Fruit fly (Drosophila melanogaster): ENCODE data around the gene CG15764.

The CG15764 gene

dm6 chrX:5868795-5869194 is at the start of gene CG15764:
Gene CG15764 (plus strand): TSS chrX:5869095.
- TF ChIP-seq ovo (GFP tag; optimal IDR thresholded peaks at IDR 0.05) (no peak), CG1620 (GFP tag; optimal IDR thresholded peaks at IDR 0.05) (no peak), CG5204 (GFP tag; optimal IDR thresholded peaks at IDR 0.05) (no peak), bab1 (GFP tag; optimal IDR thresholded peaks at IDR 0.05) (no peak), CG33017 (tag; optimal IDR thresholded peaks at IDR 0.05) (no peak), cic (GFP tag; optimal IDR thresholded peaks at IDR 0.05) (no peak), CG11617 (GFP tag; optimal IDR thresholded peaks at IDR 0.05) (no peak), CG12768 (GFP tag; optimal IDR thresholded peaks at IDR 0.05) (no peak), CG14711 (tag; optimal IDR thresholded peaks at IDR 0.05) (no peak)

DNA sequence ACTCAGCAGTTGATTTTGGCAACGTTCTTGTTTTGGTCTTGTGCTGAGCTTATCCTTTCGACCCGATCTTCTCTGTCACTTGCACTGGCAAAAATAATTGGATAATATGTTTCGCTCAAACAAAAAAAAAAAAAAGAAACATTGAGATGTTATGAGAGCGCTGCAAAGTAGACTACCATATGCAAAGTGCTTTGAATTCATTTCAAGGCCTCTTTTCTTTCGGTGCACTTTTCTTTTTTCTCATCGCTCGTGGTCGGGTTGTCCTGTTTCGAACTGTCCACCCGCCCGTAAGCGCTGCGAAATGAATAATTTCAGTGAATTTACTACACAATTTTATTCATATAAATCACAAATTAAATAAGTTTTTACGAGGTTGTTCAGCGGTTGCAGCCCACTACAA is 48.9 kb upstream of the CG15764 start:
- no peak for TF ChIP-seq CG14711 (tag; optimal IDR thresholded peaks at IDR 0.05)
- TF ChIP-seq toe (GFP tag; optimal IDR thresholded peaks at IDR 0.05) = no peak
- TF ChIP-seq Crg-1 (GFP tag; optimal IDR thresholded peaks at IDR 0.05) = no peak
- no peak for TF ChIP-seq CG5204 (GFP tag; optimal IDR thresholded peaks at IDR 0.05)
- no peak for TF ChIP-seq Mnt (GFP tag; optimal IDR thresholded peaks at IDR 0.05)
- no peak for TF ChIP-seq Hr96 (GFP tag; optimal IDR thresholded peaks at IDR 0.05)
- TF ChIP-seq kay (GFP tag; ENCODE audit: borderline replicate concordance) = no peak
- no peak for TF ChIP-seq tj (GFP tag; optimal IDR thresholded peaks at IDR 0.05)
- TF ChIP-seq ovo (GFP tag; optimal IDR thresholded peaks at IDR 0.05) = no peak
- no peak for TF ChIP-seq cnc (optimal IDR thresholded peaks at IDR 0.05)
- no peak for TF ChIP-seq CG1620 (GFP tag; optimal IDR thresholded peaks at IDR 0.05)

DNA sequence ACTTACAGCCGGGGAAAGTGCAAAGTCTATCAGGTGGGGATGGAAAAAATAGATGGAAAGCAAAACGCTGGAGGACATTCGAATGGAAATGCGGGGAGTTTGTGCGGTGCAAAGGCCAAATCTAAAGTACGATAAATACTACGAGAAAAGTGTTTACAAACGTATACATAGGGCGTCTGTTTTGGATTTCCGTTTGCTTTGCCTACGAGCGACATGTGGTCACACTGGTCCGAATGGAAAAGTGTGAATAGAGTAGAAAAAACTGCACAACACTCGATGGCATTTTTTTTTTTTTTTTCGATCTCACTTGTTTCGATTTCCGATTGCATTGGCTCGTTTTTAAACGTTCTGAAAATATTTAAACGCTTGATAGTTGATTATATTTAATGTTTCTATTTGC is 29.2 kb upstream of the CG15764 start:
- TF ChIP-seq Crg-1 (GFP tag; optimal IDR thresholded peaks at IDR 0.05) = no peak
- no peak for TF ChIP-seq CG12768 (GFP tag; optimal IDR thresholded peaks at IDR 0.05)
- TF ChIP-seq CG14711 (tag; optimal IDR thresholded peaks at IDR 0.05) = no peak
- no peak for TF ChIP-seq tj (GFP tag; optimal IDR thresholded peaks at IDR 0.05)
- TF ChIP-seq CG11617 (GFP tag; optimal IDR thresholded peaks at IDR 0.05) = no peak
- no peak for TF ChIP-seq Mnt (GFP tag; optimal IDR thresholded peaks at IDR 0.05)
- TF ChIP-seq cic (GFP tag; optimal IDR thresholded peaks at IDR 0.05) = no peak
- no peak for TF ChIP-seq CG7045 (GFP tag; optimal IDR thresholded peaks at IDR 0.05)
- no peak for TF ChIP-seq CG5204 (GFP tag; optimal IDR thresholded peaks at IDR 0.05)
- TF ChIP-seq CG33017 (tag; optimal IDR thresholded peaks at IDR 0.05) = no peak
- no peak for TF ChIP-seq bab1 (GFP tag; optimal IDR thresholded peaks at IDR 0.05)
- TF ChIP-seq ovo (GFP tag; optimal IDR thresholded peaks at IDR 0.05) = no peak
- TF ChIP-seq kay (GFP tag; ENCODE audit: borderline replicate concordance) = no peak

dm6 chrX:5844980-5845379 is 23.9 kb upstream of the CG15764 start, which contains the start of gene CG12729:
Gene CG12729 (plus strand): TSS chrX:5845280.
- no peak for TF ChIP-seq cnc (optimal IDR thresholded peaks at IDR 0.05)
- TF ChIP-seq CG7045 (GFP tag; optimal IDR thresholded peaks at IDR 0.05) = no peak
- TF ChIP-seq Hr96 (GFP tag; optimal IDR thresholded peaks at IDR 0.05) = no peak
- no peak for TF ChIP-seq CG33017 (tag; optimal IDR thresholded peaks at IDR 0.05)
- no peak for TF ChIP-seq cic (GFP tag; optimal IDR thresholded peaks at IDR 0.05)
- no peak for TF ChIP-seq bab1 (GFP tag; optimal IDR thresholded peaks at IDR 0.05)
- TF ChIP-seq CG14711 (tag; optimal IDR thresholded peaks at IDR 0.05) = no peak
- no peak for TF ChIP-seq Crg-1 (GFP tag; optimal IDR thresholded peaks at IDR 0.05)

- no peak for TF ChIP-seq tj (GFP tag; optimal IDR thresholded peaks at IDR 0.05)
- no peak for TF ChIP-seq CG7045 (GFP tag; optimal IDR thresholded peaks at IDR 0.05)
- TF ChIP-seq CG1620 (GFP tag; optimal IDR thresholded peaks at IDR 0.05) = no peak
- no peak for TF ChIP-seq CG12768 (GFP tag; optimal IDR thresholded peaks at IDR 0.05)
- no peak for TF ChIP-seq Crg-1 (GFP tag; optimal IDR thresholded peaks at IDR 0.05)
- TF ChIP-seq CG11617 (GFP tag; optimal IDR thresholded peaks at IDR 0.05) = no peak
- no peak for TF ChIP-seq CG14711 (tag; optimal IDR thresholded peaks at IDR 0.05)
- no peak for TF ChIP-seq CG33017 (tag; optimal IDR thresholded peaks at IDR 0.05)
- TF ChIP-seq CG5204 (GFP tag; optimal IDR thresholded peaks at IDR 0.05) = no peak
- TF ChIP-seq bab1 (GFP tag; optimal IDR thresholded peaks at IDR 0.05) = no peak
- TF ChIP-seq Hr96 (GFP tag; optimal IDR thresholded peaks at IDR 0.05) = no peak
- TF ChIP-seq Mnt (GFP tag; optimal IDR thresholded peaks at IDR 0.05) = no peak
- TF ChIP-seq kay (GFP tag; ENCODE audit: borderline replicate concordance) = no peak
- TF ChIP-seq cic (GFP tag; optimal IDR thresholded peaks at IDR 0.05) = no peak
- TF ChIP-seq toe (GFP tag; optimal IDR thresholded peaks at IDR 0.05) = no peak
Observed at dm6 chrX:5847544-5847943, 21.4 kb upstream of the CG15764 start.

dm6 chrX:5852677-5853076 is 16.2 kb upstream of the CG15764 start:
- TF ChIP-seq Mnt (GFP tag; optimal IDR thresholded peaks at IDR 0.05) (no peak), kay (GFP tag; ENCODE audit: borderline replicate concordance) (no peak), bab1 (GFP tag; optimal IDR thresholded peaks at IDR 0.05) (no peak), CG33017 (tag; optimal IDR thresholded peaks at IDR 0.05) (no peak), CG12768 (GFP tag; optimal IDR thresholded peaks at IDR 0.05) (no peak), pad (GFP tag; optimal IDR thresholded peaks at IDR 0.05) (no peak), CG1620 (GFP tag; optimal IDR thresholded peaks at IDR 0.05) (no peak), CG7045 (GFP tag; optimal IDR thresholded peaks at IDR 0.05) (no peak), tj (GFP tag; optimal IDR thresholded peaks at IDR 0.05) (no peak), cic (GFP tag; optimal IDR thresholded peaks at IDR 0.05) (no peak), CG14711 (tag; optimal IDR thresholded peaks at IDR 0.05) (no peak), ovo (GFP tag; optimal IDR thresholded peaks at IDR 0.05) (no peak), Clk (GFP tag; optimal IDR thresholded peaks at IDR 0.05) (no peak), CG11617 (GFP tag; optimal IDR thresholded peaks at IDR 0.05) (no peak), Crg-1 (GFP tag; optimal IDR thresholded peaks at IDR 0.05) (no peak)

dm6 chrX:5853461-5853860 is 15.4 kb upstream of the CG15764 start, which contains the start of gene CG43136:
Gene CG43136 (plus strand): TSS chrX:5853761.
- no peak for TF ChIP-seq CG12768 (GFP tag; optimal IDR thresholded peaks at IDR 0.05)
